Worm (Caenorhabditis elegans) whole organism, L2 larva: ENCODE data around the gene ttr-53.

Source experiments
- egl-27 ChIP-seq: sonication (generic microtip); optimal IDR thresholded peaks from 3 replicates; lab custom pipeline; 2017; ENCODE audit warnings: missing biosample characterization, missing genetic modification reagents, missing genetic modification characterization
- ztf-11 ChIP-seq: sonication (generic microtip); optimal IDR thresholded peaks from 2 replicates; lab custom pipeline; 2017; ENCODE audit warnings: missing biosample characterization, missing genetic modification characterization

DNA sequence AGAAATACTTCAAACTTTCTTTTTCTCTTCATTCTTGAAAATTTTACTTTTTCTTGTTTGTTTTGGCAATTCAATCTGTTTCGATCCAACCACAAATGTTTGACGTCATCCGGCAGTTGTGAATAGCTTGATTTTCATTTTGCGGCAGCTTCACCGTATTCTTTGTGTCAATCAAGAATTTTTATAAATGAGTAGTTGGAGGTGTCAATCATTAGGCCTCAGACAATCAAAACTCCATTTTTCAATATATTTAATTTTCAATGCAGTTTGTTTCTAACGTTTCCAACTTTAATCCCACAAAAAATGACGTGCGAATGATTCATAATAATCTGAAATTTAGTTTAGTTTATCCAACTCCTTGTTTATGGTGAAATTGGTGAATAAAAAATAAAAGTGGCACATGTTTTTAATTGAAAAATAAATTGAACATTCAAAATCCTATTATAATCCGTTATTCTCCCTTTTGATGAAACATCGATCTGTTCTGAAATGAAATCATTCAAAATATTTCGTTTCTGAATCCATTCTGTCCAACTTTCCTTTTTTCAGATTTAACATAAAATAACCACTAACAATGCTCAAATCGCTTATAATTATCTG is at the start of gene ttr-53:
- TF ChIP-seq ztf-11 (tag; lab: Kevin White, UChicago) (no peak), egl-27 (tag; lab: Kevin White, UChicago) (no peak)
